Fruit fly (Drosophila melanogaster): ENCODE data around the gene CG9316.

The CG9316 gene

DNA sequence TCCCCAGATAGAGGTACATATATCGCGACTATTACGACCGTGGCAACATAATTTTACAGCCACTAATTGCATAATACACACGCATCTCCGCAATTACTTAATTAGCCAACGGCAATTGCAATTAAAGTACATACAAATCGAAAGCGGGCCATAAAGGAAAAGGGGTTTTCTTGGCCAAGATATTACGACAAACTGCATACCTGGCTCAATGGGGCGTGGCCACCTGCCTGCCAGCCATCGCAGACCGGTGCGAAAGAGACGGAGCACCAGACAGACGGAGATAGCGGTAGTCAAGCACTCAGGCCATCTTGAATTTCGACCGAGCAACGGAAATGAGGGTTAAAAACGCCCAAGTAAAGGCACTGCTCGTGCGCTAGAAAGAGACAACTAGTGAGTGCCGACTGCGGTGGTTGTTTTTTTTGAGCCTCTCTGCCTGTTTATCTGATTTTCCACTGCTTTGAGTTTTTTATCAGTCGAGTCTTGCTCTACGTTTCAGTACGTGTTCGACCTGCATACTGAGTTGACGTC lies 44.0 kb upstream of the CG9316 start, which contains the start of gene cad (continued):
- peak; percentile 68 for TF ChIP-seq rgr (GFP tag; optimal IDR thresholded peaks at IDR 0.05)

DNA sequence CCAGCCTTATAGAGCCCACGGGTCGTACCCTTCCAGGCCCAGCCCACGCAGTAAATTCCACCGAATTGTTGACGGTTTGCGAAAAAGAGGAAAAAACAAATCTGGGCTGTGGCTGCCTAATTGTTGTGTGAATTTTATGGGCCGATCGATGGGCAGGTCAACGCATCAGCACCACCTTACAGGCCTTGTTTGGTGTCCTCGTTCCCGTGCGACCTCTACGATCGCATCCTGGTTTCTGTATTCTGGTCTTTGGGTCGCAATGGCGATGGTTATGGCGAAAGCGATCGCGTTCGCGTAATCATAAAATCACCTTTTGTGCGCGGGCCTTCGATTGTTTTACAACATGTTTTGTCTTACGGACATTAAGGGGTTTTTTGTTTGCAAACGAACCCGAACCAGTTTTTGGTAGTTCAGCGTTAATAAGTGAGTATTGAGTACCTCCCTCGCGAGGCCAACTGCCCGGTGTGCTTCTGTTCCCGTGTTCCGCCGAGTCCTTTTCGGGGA lies 42.3 kb upstream of the CG9316 start:
- TF ChIP-seq rgr (GFP tag; optimal IDR thresholded peaks at IDR 0.05) (no peak), Mio (GFP tag; optimal IDR thresholded peaks at IDR 0.05) (no peak), ey (GFP tag; optimal IDR thresholded peaks at IDR 0.05) (no peak), dmrt93B (GFP tag; optimal IDR thresholded peaks at IDR 0.05) (no peak), tai (GFP tag; optimal IDR thresholded peaks at IDR 0.05) (no peak), HLH106 (tag; optimal IDR thresholded peaks at IDR 0.05) (no peak), Abd-B (GFP tag; optimal IDR thresholded peaks at IDR 0.05) (no peak), brk (GFP tag; optimal IDR thresholded peaks at IDR 0.05) (no peak), foxo (GFP tag; optimal IDR thresholded peaks at IDR 0.05) (no peak), dsf (GFP tag; optimal IDR thresholded peaks at IDR 0.05; ENCODE audit: borderline replicate concordance) (no peak), woc (GFP tag; optimal IDR thresholded peaks at IDR 0.05) (no peak), OdsH (GFP tag; optimal IDR thresholded peaks at IDR 0.05) (no peak), br (GFP tag; optimal IDR thresholded peaks at IDR 0.05) (no peak), Dfd (GFP tag; optimal IDR thresholded peaks at IDR 0.05) (no peak), psq (GFP tag; optimal IDR thresholded peaks at IDR 0.05) (no peak), Myc (optimal IDR thresholded peaks at IDR 0.05) (no peak), CG9705 (GFP tag; optimal IDR thresholded peaks at IDR 0.05) (no peak), Rel (GFP tag; optimal IDR thresholded peaks at IDR 0.05) (no peak), Rel (tag; optimal IDR thresholded peaks at IDR 0.05) (no peak)

dm6 chr2L:20764663-20765062 lies 38.3 kb upstream of the CG9316 start:
- no peak for TF ChIP-seq Jra (GFP tag; optimal IDR thresholded peaks at IDR 0.05)
- peak; percentile 99 for TF ChIP-seq Dfd (GFP tag; optimal IDR thresholded peaks at IDR 0.05)

- peak; percentile 86 for TF ChIP-seq psq (GFP tag; optimal IDR thresholded peaks at IDR 0.05)
- TF ChIP-seq pan (optimal IDR thresholded peaks at IDR 0.05) = no peak
- TF ChIP-seq Hr83 (GFP tag; optimal IDR thresholded peaks at IDR 0.05; ENCODE audit: poor library complexity, severe bottlenecking) = no peak
- TF ChIP-seq HLH106 (tag; optimal IDR thresholded peaks at IDR 0.05) = peak; percentile 82
- TF ChIP-seq Hnf4 (GFP tag; optimal IDR thresholded peaks at IDR 0.05) = peak; percentile 74
- no peak for TF ChIP-seq Dfd (GFP tag; optimal IDR thresholded peaks at IDR 0.05)
- peak; percentile 33 for TF ChIP-seq sv (GFP tag; optimal IDR thresholded peaks at IDR 0.05)
- TF ChIP-seq CG9705 (GFP tag; optimal IDR thresholded peaks at IDR 0.05) = peak; percentile 6
- peak; percentile 81 for TF ChIP-seq Sp1 (GFP tag; optimal IDR thresholded peaks at IDR 0.05)
- TF ChIP-seq jim (GFP tag; optimal IDR thresholded peaks at IDR 0.05) = no peak
- peak; percentile 59 for TF ChIP-seq dmrt93B (GFP tag; optimal IDR thresholded peaks at IDR 0.05)
- TF ChIP-seq woc (GFP tag; optimal IDR thresholded peaks at IDR 0.05) = peak; percentile 40
- no peak for TF ChIP-seq CG32264 (GFP tag; optimal IDR thresholded peaks at IDR 0.05)
- peak in 1 of 2 experiments; percentile 89 for TF ChIP-seq foxo (GFP tag; optimal IDR thresholded peaks at IDR 0.05)
- TF ChIP-seq rgr (GFP tag; optimal IDR thresholded peaks at IDR 0.05) = peak; percentile 91
- peak; percentile 46 for TF ChIP-seq Jra (GFP tag; optimal IDR thresholded peaks at IDR 0.05)
- TF ChIP-seq OdsH (GFP tag; optimal IDR thresholded peaks at IDR 0.05) = peak; percentile 88
- TF ChIP-seq dsf (GFP tag; optimal IDR thresholded peaks at IDR 0.05; ENCODE audit: borderline replicate concordance) = peak; percentile 49
- peak; percentile 64 for TF ChIP-seq ey (GFP tag; optimal IDR thresholded peaks at IDR 0.05)
- TF ChIP-seq br (GFP tag; optimal IDR thresholded peaks at IDR 0.05) = peak; percentile 27
- peak; percentile 9 for TF ChIP-seq Rel (GFP tag; optimal IDR thresholded peaks at IDR 0.05)
- TF ChIP-seq Rel (tag; optimal IDR thresholded peaks at IDR 0.05) = peak; percentile 42
- peak; percentile 58 for TF ChIP-seq fru (GFP tag; optimal IDR thresholded peaks at IDR 0.05)
- peak; percentile 73 for TF ChIP-seq sage (GFP tag; optimal IDR thresholded peaks at IDR 0.05)
- peak; percentile 88 for TF ChIP-seq h (GFP tag; optimal IDR thresholded peaks at IDR 0.05)
- TF ChIP-seq brk (GFP tag; optimal IDR thresholded peaks at IDR 0.05) = peak; percentile 79
These were observed 35.7 kb upstream of the CG9316 start for dm6 chr2L:20761951-20762538.

DNA sequence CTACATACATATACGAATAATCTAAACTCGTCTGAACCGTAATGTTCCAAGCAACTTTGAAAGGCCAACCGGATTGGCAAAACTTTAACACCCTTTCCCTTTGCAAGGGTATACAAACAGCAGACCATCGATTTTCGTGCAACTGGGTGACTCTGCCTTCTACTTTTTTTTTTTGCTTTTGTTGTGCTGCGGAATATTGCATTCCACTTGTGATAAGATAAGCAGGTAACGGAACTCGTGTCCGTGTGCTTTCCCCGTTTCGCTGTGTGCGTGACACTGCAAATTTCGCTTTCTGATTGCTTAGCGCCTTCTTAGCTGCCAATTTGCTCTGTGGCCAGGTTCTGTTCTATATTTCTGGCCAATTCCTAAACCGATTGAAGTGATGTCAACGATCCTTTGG lies 34.6 kb upstream of the CG9316 start:
- TF ChIP-seq rgr (GFP tag; optimal IDR thresholded peaks at IDR 0.05) (peak; percentile 24), dl (GFP tag; optimal IDR thresholded peaks at IDR 0.05; ENCODE audit: insufficient read depth in 1 of 2, partially characterized antibody in 2 of 2) (no peak), h (GFP tag; optimal IDR thresholded peaks at IDR 0.05) (peak; percentile 16), jim (GFP tag; optimal IDR thresholded peaks at IDR 0.05) (no peak), Rel (GFP tag; optimal IDR thresholded peaks at IDR 0.05) (no peak), Rel (tag; optimal IDR thresholded peaks at IDR 0.05) (peak; percentile 100), sage (GFP tag; optimal IDR thresholded peaks at IDR 0.05) (no peak)
